Worm (Caenorhabditis elegans) whole organism, L4 larva: ENCODE data around the gene R04E5.7.

Source experiments
- ZK546.5 ChIP-seq, 2 experiments: sonication (generic microtip); optimal IDR thresholded peaks; 2 replicates each; lab custom pipeline; 2017; ENCODE audit warnings: missing biosample characterization in 2 of 2, missing genetic modification characterization in 2 of 2
- ama-1 ChIP-seq: fragments of 150-350 bp; optimal IDR thresholded peaks from 2 replicates; lab custom pipeline; 2014; ENCODE audit warnings: inconsistent platforms, mixed read lengths
- cey-2 ChIP-seq: sonication (generic microtip); optimal IDR thresholded peaks from 3 replicates; lab custom pipeline; 2017; ENCODE audit warnings: missing genetic modification characterization, mild to moderate bottlenecking, missing compliant biosample characterization, antibody characterized with exemption, borderline replicate concordance; ENCODE audit not compliant: insufficient read depth
- daf-12 ChIP-seq: fragments of 150-350 bp; optimal IDR thresholded peaks from 2 replicates; lab custom pipeline; 2014; ENCODE audit warnings: missing biosample characterization, missing genetic modification reagents, missing genetic modification characterization
- mxl-3 ChIP-seq: fragments of 200-800 bp; sonication (Bioruptor generic); optimal IDR thresholded peaks from 2 replicates; lab custom pipeline; 2018; ENCODE audit warnings: mild to moderate bottlenecking, missing genetic modification characterization, missing compliant biosample characterization
- nhr-41 ChIP-seq: fragments of 200-800 bp; sonication (Bioruptor generic); IDR thresholded peaks from 2 replicates; pipeline ENCODE4 v1.3.6; 2022; ENCODE audit warnings: missing genetic modification reagents, missing genetic modification characterization, missing compliant biosample characterization
- nhr-6 ChIP-seq: fragments of 150-350 bp; optimal IDR thresholded peaks from 2 replicates; lab custom pipeline; 2014; ENCODE audit warnings: missing biosample characterization, missing genetic modification characterization
- pha-4 ChIP-seq, 2 experiments: fragments of 150-350 bp in 1 of 2; fragments of 200-800 bp in 1 of 2; sonication (Bioruptor generic) in 1 of 2; IDR thresholded peaks in 1 of 2; optimal IDR thresholded peaks in 1 of 2; 2 replicates each; pipeline versions ENCODE4 v1.3.6 to Lab custom; 2014 to 2022; ENCODE audit warnings: missing genetic modification characterization in 2 of 2, missing genetic modification reagents in 2 of 2, missing biosample characterization in 1 of 2, missing compliant biosample characterization in 1 of 2
- snpc-4 ChIP-seq: fragments of 150-350 bp; optimal IDR thresholded peaks from 2 replicates; lab custom pipeline; 2014; ENCODE audit warnings: missing biosample characterization, missing genetic modification characterization
- zag-1 ChIP-seq: fragments of 150-350 bp; optimal IDR thresholded peaks from 2 replicates; lab custom pipeline; 2014; ENCODE audit warnings: missing biosample characterization, missing genetic modification characterization
- zfp-3 ChIP-seq: fragments of 200-800 bp; sonication (Bioruptor generic); conservative IDR thresholded peaks from 2 replicates; pipeline ENCODE4 v1.3.6; 2022; ENCODE audit warnings: missing genetic modification reagents, missing genetic modification characterization, missing compliant biosample characterization

ce11 chrX:8761060-8761459, 36.0 kb downstream of the R04E5.7 start:
- no peak for TF ChIP-seq daf-12 (tag; lab: Kevin White, UChicago)
- no peak for TF ChIP-seq snpc-4
- no peak for TF ChIP-seq ama-1 (lab: Kevin White, UChicago)
- no peak for TF ChIP-seq pha-4 (GFP tag; IDR thresholded peaks at IDR 0.05; lab: Robert Waterston, UW)
- no peak for TF ChIP-seq pha-4 (tag; optimal IDR thresholded peaks at IDR 0.05; lab: Kevin White, UChicago)
- TF ChIP-seq zag-1 (tag; lab: Kevin White, UChicago): no peak
- no peak for TF ChIP-seq nhr-41 (GFP tag; lab: Robert Waterston, UW)
- TF ChIP-seq nhr-6 (tag; lab: Kevin White, UChicago): no peak
- no peak for TF ChIP-seq zfp-3 (GFP tag; lab: Robert Waterston, UW)
- TF ChIP-seq ZK546.5 (tag; optimal IDR thresholded peaks at IDR 0.05; lab: Kevin White, UChicago): no peak
- TF ChIP-seq mxl-3 (GFP tag; lab: Kevin White, UChicago): no peak
- TF ChIP-seq cey-2 (tag; lab: Kevin White, UChicago): no peak
